Fruit fly (Drosophila melanogaster): ENCODE measurements around the gene Kul.

The Kul gene

dm6 chr3R:29724745-29725144 is 885 bp upstream of the Kul start, which contains the start of the genes Naa40 and CG18731 (continued):
- TF ChIP-seq eve (GFP tag; optimal IDR thresholded peaks at IDR 0.05) (no peak), ind (GFP tag; optimal IDR thresholded peaks at IDR 0.05) (no peak), CG8765 (GFP tag; IDR thresholded peaks at IDR 0.05) (no peak), chm (GFP tag; IDR thresholded peaks at IDR 0.05) (no peak), Asciz (GFP tag; optimal IDR thresholded peaks at IDR 0.05) (no peak), CHES-1-like (GFP tag; optimal IDR thresholded peaks at IDR 0.05) (peak; percentile 46), da (GFP tag; optimal IDR thresholded peaks at IDR 0.05) (no peak), Doc3 (GFP tag; IDR thresholded peaks at IDR 0.05; ENCODE audit: partially characterized antibody) (peak; percentile 63), luna (GFP tag; optimal IDR thresholded peaks at IDR 0.05) (no peak), so (GFP tag; IDR thresholded peaks at IDR 0.05) (no peak), CG12236 (GFP tag; optimal IDR thresholded peaks at IDR 0.05) (no peak), CG17385 (GFP tag; optimal IDR thresholded peaks at IDR 0.05) (no peak), Atf6 (GFP tag; IDR thresholded peaks at IDR 0.05) (no peak), insv (GFP tag; optimal IDR thresholded peaks at IDR 0.05) (no peak), CG3065 (GFP tag; optimal IDR thresholded peaks at IDR 0.05) (no peak), CG6813 (GFP tag; optimal IDR thresholded peaks at IDR 0.05) (no peak), ham (GFP tag; IDR thresholded peaks at IDR 0.05) (no peak), CG6765 (GFP tag; optimal IDR thresholded peaks at IDR 0.05) (no peak), bowl (GFP tag; IDR thresholded peaks at IDR 0.05) (no peak), pnt (GFP tag; optimal IDR thresholded peaks at IDR 0.05) (no peak), bcd (GFP tag; optimal IDR thresholded peaks at IDR 0.05) (no peak), CG3847 (GFP tag; IDR thresholded peaks at IDR 0.05) (peak; percentile 59), Doc2 (GFP tag; IDR thresholded peaks at IDR 0.05) (no peak), CG7357 (GFP tag; IDR thresholded peaks at IDR 0.05) (no peak), Scr (GFP tag; IDR thresholded peaks at IDR 0.05; ENCODE audit: partially characterized antibody) (peak; percentile 71), CG9609 (GFP tag; optimal IDR thresholded peaks at IDR 0.05) (no peak), jing (GFP tag; optimal IDR thresholded peaks at IDR 0.05) (no peak), Sin3A (optimal IDR thresholded peaks at IDR 0.05) (peak; percentile 17), CG4617 (GFP tag; optimal IDR thresholded peaks at IDR 0.05; ENCODE audit: borderline replicate concordance) (peak; percentile 25), CG14014 (GFP tag; IDR thresholded peaks at IDR 0.05) (no peak), CG9817 (tag; optimal IDR thresholded peaks at IDR 0.05) (no peak), Dad (GFP tag; optimal IDR thresholded peaks at IDR 0.05) (no peak), GATAe (GFP tag; conservative IDR thresholded peaks at IDR 0.05) (no peak), CG9437 (GFP tag; optimal IDR thresholded peaks at IDR 0.05) (no peak), CG12071 (GFP tag; optimal IDR thresholded peaks at IDR 0.05) (no peak), sisA (GFP tag; IDR thresholded peaks at IDR 0.05) (no peak), Ptx1 (GFP tag; IDR thresholded peaks at IDR 0.05) (no peak), CG17361 (GFP tag; IDR thresholded peaks at IDR 0.05) (no peak), Ada2b (GFP tag; IDR thresholded peaks at IDR 0.05) (no peak), BtbVII (GFP tag; optimal IDR thresholded peaks at IDR 0.05) (no peak), Jarid2 (GFP tag; optimal IDR thresholded peaks at IDR 0.05) (no peak), CG8388 (GFP tag; optimal IDR thresholded peaks at IDR 0.05) (no peak), Sox102F (GFP tag; optimal IDR thresholded peaks at IDR 0.05) (no peak), CG30403 (GFP tag; optimal IDR thresholded peaks at IDR 0.05) (no peak), CG9215 (GFP tag; IDR thresholded peaks at IDR 0.05) (no peak), CG9727 (GFP tag; optimal IDR thresholded peaks at IDR 0.05) (no peak), CG17829 (tag; optimal IDR thresholded peaks at IDR 0.05) (no peak), CG14860 (GFP tag; IDR thresholded peaks at IDR 0.05; ENCODE audit: partially characterized antibody) (no peak), ac (GFP tag; optimal IDR thresholded peaks at IDR 0.05) (no peak), caup (GFP tag; optimal IDR thresholded peaks at IDR 0.05; ENCODE audit: severe bottlenecking) (no peak), CG15073 (GFP tag; optimal IDR thresholded peaks at IDR 0.05) (no peak), slbo (GFP tag; IDR thresholded peaks at IDR 0.05) (no peak), repo (GFP tag; optimal IDR thresholded peaks at IDR 0.05) (no peak)

All from whole organism, embryonic.